Fruit fly (Drosophila melanogaster): Measurements from ENCODE around the gene CG34026.

Gene CG34026

dm6 chrX:9520175-9520574 lies 13.4 kb upstream of the CG34026 start:
- TF ChIP-seq Myc (optimal IDR thresholded peaks at IDR 0.05): no peak
- no peak for TF ChIP-seq insv (optimal IDR thresholded peaks at IDR 0.05)

- TF ChIP-seq psq (optimal IDR thresholded peaks at IDR 0.05) (no peak), h (optimal IDR thresholded peaks at IDR 0.05) (no peak), Myc (optimal IDR thresholded peaks at IDR 0.05) (no peak), insv (optimal IDR thresholded peaks at IDR 0.05) (no peak), Sin3A (optimal IDR thresholded peaks at IDR 0.05) (no peak), ttk (optimal IDR thresholded peaks at IDR 0.05) (no peak)
These were observed 10.1 kb upstream of the CG34026 start for dm6 chrX:9523543-9523942.

dm6 chrX:9531869-9532268 lies 1.7 kb upstream of the CG34026 start:
- TF ChIP-seq psq (optimal IDR thresholded peaks at IDR 0.05) (no peak), h (optimal IDR thresholded peaks at IDR 0.05) (no peak), insv (optimal IDR thresholded peaks at IDR 0.05) (no peak), Sin3A (optimal IDR thresholded peaks at IDR 0.05) (no peak), ttk (optimal IDR thresholded peaks at IDR 0.05) (no peak), Myc (optimal IDR thresholded peaks at IDR 0.05) (no peak)

dm6 chrX:9532453-9532852 lies 1.2 kb upstream of the CG34026 start:
- TF ChIP-seq psq (optimal IDR thresholded peaks at IDR 0.05): no peak
- TF ChIP-seq h (optimal IDR thresholded peaks at IDR 0.05): no peak
- TF ChIP-seq insv (optimal IDR thresholded peaks at IDR 0.05): no peak
- no peak for TF ChIP-seq Myc (optimal IDR thresholded peaks at IDR 0.05)
- TF ChIP-seq ttk (optimal IDR thresholded peaks at IDR 0.05): no peak
- TF ChIP-seq Sin3A (optimal IDR thresholded peaks at IDR 0.05): no peak

- TF ChIP-seq psq (optimal IDR thresholded peaks at IDR 0.05): no peak
- TF ChIP-seq ttk (optimal IDR thresholded peaks at IDR 0.05): no peak
- no peak for TF ChIP-seq Myc (optimal IDR thresholded peaks at IDR 0.05)
- TF ChIP-seq insv (optimal IDR thresholded peaks at IDR 0.05): no peak
- no peak for TF ChIP-seq Sin3A (optimal IDR thresholded peaks at IDR 0.05)
These were observed 10.8 kb downstream of the CG34026 start for dm6 chrX:9544457-9544856.

dm6 chrX:9550565-9551145 lies 17.0 kb downstream of the CG34026 start, which contains the start of gene CG32700:
Gene CG32700, minus strand, starts transcription at chrX:9550838.
- TF ChIP-seq h (optimal IDR thresholded peaks at IDR 0.05) (no peak), ttk (optimal IDR thresholded peaks at IDR 0.05) (no peak), Myc (optimal IDR thresholded peaks at IDR 0.05) (no peak), insv (optimal IDR thresholded peaks at IDR 0.05) (no peak), psq (optimal IDR thresholded peaks at IDR 0.05) (no peak), Sin3A (optimal IDR thresholded peaks at IDR 0.05) (no peak)

dm6 chrX:9551179-9551578 lies 17.6 kb downstream of the CG34026 start:
- no peak for TF ChIP-seq insv (optimal IDR thresholded peaks at IDR 0.05)
- no peak for TF ChIP-seq Myc (optimal IDR thresholded peaks at IDR 0.05)
- TF ChIP-seq ttk (optimal IDR thresholded peaks at IDR 0.05): no peak
- no peak for TF ChIP-seq psq (optimal IDR thresholded peaks at IDR 0.05)
- TF ChIP-seq h (optimal IDR thresholded peaks at IDR 0.05): no peak
- no peak for TF ChIP-seq Sin3A (optimal IDR thresholded peaks at IDR 0.05)

- no peak for TF ChIP-seq Sin3A (optimal IDR thresholded peaks at IDR 0.05)
- no peak for TF ChIP-seq psq (optimal IDR thresholded peaks at IDR 0.05)
- no peak for TF ChIP-seq h (optimal IDR thresholded peaks at IDR 0.05)
- no peak for TF ChIP-seq Myc (optimal IDR thresholded peaks at IDR 0.05)
- no peak for TF ChIP-seq insv (optimal IDR thresholded peaks at IDR 0.05)
- TF ChIP-seq ttk (optimal IDR thresholded peaks at IDR 0.05): no peak
These were observed 20.1 kb downstream of the CG34026 start for dm6 chrX:9553545-9554320.

- no peak for TF ChIP-seq psq (optimal IDR thresholded peaks at IDR 0.05)
- no peak for TF ChIP-seq Myc (optimal IDR thresholded peaks at IDR 0.05)
- TF ChIP-seq ttk (optimal IDR thresholded peaks at IDR 0.05): no peak
- TF ChIP-seq Sin3A (optimal IDR thresholded peaks at IDR 0.05): no peak
- no peak for TF ChIP-seq h (optimal IDR thresholded peaks at IDR 0.05)
- TF ChIP-seq insv (optimal IDR thresholded peaks at IDR 0.05): no peak
These were observed 20.8 kb downstream of the CG34026 start, which contains the start of gene RpS28b for dm6 chrX:9554346-9554808. Gene RpS28b, plus strand, starts transcription at chrX:9554623.

dm6 chrX:9556397-9556796 lies 22.8 kb downstream of the CG34026 start, which contains the start of gene CG15317:
Gene CG15317, minus strand, starts transcription at chrX:9556544.
- TF ChIP-seq Myc (optimal IDR thresholded peaks at IDR 0.05) (no peak), Sin3A (optimal IDR thresholded peaks at IDR 0.05) (no peak), insv (optimal IDR thresholded peaks at IDR 0.05) (no peak), h (optimal IDR thresholded peaks at IDR 0.05) (no peak)

- TF ChIP-seq ttk (optimal IDR thresholded peaks at IDR 0.05) (no peak), insv (optimal IDR thresholded peaks at IDR 0.05) (no peak), psq (optimal IDR thresholded peaks at IDR 0.05) (no peak), Myc (optimal IDR thresholded peaks at IDR 0.05) (no peak), Sin3A (optimal IDR thresholded peaks at IDR 0.05) (no peak), h (optimal IDR thresholded peaks at IDR 0.05) (no peak)
These were observed 37.6 kb downstream of the CG34026 start, which contains the start of gene Cubn for dm6 chrX:9571208-9571607. Gene Cubn, minus strand, starts transcription at chrX:9571308.

- no peak for TF ChIP-seq insv (optimal IDR thresholded peaks at IDR 0.05)
- TF ChIP-seq Sin3A (optimal IDR thresholded peaks at IDR 0.05): no peak
- TF ChIP-seq Myc (optimal IDR thresholded peaks at IDR 0.05): no peak
- no peak for TF ChIP-seq h (optimal IDR thresholded peaks at IDR 0.05)
- TF ChIP-seq ttk (optimal IDR thresholded peaks at IDR 0.05): no peak
- no peak for TF ChIP-seq psq (optimal IDR thresholded peaks at IDR 0.05)
These were observed 42.5 kb downstream of the CG34026 start, which contains the start of gene CG42395 for dm6 chrX:9576147-9576503. Gene CG42395, minus strand, starts transcription at chrX:9576247.

Data from Kc167 (cell line).